Worm (Caenorhabditis elegans) whole organism, early embryonic: ENCODE measurements around the gene Y116A8C.24.

ENCODE experiments used
- ama-1 ChIP-seq: fragments of 150-350 bp; optimal IDR thresholded peaks from 2 replicates; lab custom pipeline; 2014
- pes-1 ChIP-seq: fragments of 200-800 bp; sonication (Bioruptor generic); IDR thresholded peaks from 2 replicates; pipeline ENCODE4 v1.3.6; 2022; ENCODE audit warnings: missing genetic modification reagents, missing genetic modification characterization, missing compliant biosample characterization
- tbx-37 ChIP-seq: fragments of 200-800 bp; sonication (Bioruptor generic); conservative IDR thresholded peaks from 2 replicates; pipeline ENCODE4 v1.3.6; 2022; ENCODE audit warnings: missing genetic modification reagents, missing genetic modification characterization, missing compliant biosample characterization

DNA sequence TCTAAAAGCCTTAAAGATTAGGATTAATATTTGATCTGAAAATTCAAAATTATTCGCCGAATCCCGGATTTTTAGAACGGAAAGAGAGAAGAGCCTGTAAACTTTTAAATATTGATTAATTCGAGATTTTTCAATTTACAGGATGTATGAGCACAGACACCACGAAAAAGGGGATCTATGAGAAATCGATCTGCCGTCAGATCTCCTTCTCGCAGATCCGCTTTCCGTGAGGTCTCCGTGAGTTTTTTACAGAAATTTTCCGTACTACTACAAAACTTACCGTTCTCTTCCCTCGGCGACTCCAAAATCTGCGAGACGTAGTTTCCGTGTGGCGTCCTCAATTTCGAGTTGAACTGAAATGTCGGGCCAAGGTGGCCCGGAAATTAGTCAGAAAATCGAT, 37.5 kb upstream of the Y116A8C.24 start:
- no peak for TF ChIP-seq tbx-37 (GFP tag; lab: Robert Waterston, UW)
- TF ChIP-seq pes-1, result peak; percentile 80
- TF ChIP-seq ama-1 (lab: Kevin White, UChicago), result no peak
